Fruit fly (Drosophila melanogaster) ovary, adult (tissue): Measurements from ENCODE around the gene CG2909.

ENCODE experiments used
- CG17801 ChIP-seq: fragments of 200-800 bp; optimal IDR thresholded peaks from 2 replicates; lab custom pipeline; 2019; ENCODE audit warnings: missing biosample characterization, mild to moderate bottlenecking, missing genetic modification characterization, moderate library complexity; ENCODE audit not compliant: partially characterized antibody

The CG2909 gene

DNA sequence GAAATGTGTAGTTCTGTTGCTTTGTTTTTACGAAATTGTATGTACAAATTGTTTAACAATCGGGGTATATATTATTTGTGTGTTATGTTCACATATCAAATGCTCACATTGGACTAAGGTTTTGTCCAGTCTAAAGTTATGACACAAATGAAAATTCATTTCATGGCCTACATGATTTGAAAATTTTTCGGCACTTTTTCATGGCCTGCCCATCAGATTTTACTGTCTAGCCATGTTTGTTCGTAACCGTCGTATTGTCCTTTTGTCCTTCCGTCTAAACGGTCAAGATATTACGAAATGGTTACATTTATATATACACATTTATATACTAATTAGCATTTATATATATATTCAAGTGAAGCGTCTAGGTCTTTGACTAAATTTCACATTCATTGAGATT lies 5.5 kb downstream of the CG2909 start, which contains the start of gene CG15306:
Gene CG15306 (minus strand): TSS at position 101 of the 400 bp plus-strand sequence.
- no peak for TF ChIP-seq CG17801 (GFP tag; lab: Kevin White, UChicago)

DNA sequence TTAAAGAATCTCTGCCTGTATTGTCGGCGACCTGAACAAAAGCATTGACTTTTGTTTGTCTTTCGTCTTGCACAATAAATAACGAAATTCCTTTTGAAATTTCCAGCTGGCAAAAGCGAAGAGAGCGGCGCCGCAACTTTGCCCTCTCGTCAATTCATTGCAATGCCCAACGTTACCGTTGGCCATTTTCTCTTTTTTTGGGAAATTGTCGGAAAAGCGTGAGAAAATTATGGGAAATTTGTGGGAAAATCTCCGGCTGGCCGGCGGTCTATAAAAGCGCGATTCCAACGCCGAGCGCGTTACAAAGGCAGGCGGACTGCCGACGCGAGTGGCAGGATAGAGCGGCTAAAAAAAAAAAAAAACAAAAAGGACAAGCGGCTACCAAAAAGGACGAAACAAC lies 7.1 kb downstream of the CG2909 start, which contains the start of gene CG43740:
Gene CG43740 (plus strand): TSS at position 301 of the 400 bp plus-strand sequence.
- TF ChIP-seq CG17801 (GFP tag; lab: Kevin White, UChicago), result no peak

DNA sequence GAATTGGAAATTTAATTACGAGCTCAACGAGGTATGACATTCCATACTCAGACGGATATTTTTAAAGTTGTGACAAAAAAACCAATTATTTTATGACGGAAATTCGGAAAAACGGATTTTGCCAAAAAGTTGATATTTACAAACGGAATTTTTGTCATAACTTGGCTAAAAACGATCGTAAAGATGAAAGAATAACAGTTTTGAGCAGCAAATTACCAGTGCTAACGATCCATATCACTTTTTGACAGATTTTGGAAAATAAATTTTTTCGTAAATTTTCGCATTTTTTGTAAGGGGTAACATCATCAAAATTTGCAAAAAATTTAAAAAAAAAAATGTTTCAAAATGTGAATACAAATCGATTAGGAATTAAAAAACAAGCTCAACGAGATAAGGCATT lies 14.2 kb downstream of the CG2909 start:
- no peak for TF ChIP-seq CG17801 (GFP tag; lab: Kevin White, UChicago)

DNA sequence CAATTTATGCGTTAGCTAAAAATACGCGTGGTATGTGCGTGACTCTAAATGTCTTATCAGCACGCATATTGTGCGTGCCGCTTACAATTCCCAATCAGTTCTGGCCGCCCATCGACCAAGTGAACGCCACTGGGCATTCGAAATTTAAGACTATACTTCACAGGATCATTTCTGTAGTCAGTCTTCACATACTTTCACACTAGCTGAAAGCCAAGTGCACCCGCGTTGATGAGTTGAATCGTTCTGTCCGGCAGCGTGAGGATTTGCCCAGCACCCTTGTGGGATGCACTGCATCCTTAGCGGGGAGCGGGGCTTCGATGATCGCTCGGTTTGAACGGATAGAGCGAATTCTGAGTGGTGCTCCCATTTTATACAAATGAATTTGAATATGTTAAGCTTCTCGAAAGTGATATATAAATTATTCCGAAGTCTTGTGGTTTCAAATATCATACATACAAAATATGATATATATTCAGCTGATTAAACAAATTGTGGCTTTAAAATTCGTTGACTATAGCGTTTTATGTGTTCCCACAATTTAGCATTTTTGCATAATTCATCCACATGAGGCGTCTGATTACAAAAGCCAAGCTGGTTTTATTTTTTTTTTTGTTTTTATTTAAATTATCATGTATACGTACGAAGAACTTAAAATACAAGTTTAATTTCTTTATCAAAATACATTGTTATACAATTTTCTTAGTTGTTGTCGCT lies 21.9 kb downstream of the CG2909 start:
- peak; percentile 16 for TF ChIP-seq CG17801 (GFP tag; lab: Kevin White, UChicago)

DNA sequence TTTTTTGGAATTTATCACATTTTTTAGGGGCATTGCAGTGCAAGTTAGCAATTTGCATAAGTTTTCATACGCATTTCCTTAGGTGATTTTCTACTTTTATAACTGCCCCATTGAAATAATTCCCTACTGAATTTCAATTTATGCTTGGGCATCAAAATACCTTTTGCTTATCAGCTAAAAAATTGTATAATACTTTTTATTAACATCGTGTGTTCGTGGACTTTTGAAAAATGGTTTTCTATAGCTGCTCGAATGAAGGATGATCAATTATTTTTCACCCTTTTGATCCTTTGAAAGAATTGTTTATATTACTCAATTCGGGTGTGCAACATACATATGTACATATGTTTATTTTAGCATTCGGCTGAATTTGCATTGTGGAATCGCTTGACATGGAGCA lies 35.9 kb downstream of the CG2909 start:
- TF ChIP-seq CG17801 (GFP tag; lab: Kevin White, UChicago), result no peak

DNA sequence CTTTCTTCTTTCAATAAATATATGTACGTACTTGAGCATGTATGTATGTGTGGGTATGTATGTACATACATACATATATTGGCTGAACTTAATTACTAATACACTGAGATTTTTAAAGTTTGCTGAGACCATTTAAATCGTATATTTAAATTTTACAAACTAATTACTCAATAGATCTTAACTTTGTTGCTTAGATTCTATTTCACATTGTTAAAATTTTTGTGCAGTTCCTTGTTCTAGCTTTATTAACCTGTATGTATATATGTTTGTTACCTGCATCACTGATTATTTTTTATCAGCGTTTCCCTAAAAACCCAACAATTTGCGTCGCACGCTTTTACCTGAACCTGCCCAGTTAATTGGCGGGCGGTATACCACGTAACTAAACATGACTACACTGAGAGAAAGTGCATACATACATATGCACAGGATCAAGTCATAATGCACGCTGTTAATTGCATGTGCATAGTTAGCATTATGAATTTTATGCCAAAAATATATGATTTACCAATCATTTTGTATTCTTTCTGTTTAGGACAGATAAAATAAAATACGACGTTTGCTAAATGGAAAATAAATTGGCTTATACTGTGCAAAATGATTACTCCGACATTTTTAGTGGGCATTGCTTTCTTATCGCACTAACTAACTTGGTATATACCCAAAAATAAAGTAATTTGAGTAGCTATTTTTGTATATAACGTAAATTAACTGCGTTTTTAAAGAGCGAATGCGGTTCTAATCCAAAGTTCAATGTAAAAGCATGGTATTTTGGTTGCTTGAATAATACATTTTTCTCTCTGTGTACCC lies 36.5 kb downstream of the CG2909 start:
- TF ChIP-seq CG17801 (GFP tag; lab: Kevin White, UChicago), result peak; percentile 61

DNA sequence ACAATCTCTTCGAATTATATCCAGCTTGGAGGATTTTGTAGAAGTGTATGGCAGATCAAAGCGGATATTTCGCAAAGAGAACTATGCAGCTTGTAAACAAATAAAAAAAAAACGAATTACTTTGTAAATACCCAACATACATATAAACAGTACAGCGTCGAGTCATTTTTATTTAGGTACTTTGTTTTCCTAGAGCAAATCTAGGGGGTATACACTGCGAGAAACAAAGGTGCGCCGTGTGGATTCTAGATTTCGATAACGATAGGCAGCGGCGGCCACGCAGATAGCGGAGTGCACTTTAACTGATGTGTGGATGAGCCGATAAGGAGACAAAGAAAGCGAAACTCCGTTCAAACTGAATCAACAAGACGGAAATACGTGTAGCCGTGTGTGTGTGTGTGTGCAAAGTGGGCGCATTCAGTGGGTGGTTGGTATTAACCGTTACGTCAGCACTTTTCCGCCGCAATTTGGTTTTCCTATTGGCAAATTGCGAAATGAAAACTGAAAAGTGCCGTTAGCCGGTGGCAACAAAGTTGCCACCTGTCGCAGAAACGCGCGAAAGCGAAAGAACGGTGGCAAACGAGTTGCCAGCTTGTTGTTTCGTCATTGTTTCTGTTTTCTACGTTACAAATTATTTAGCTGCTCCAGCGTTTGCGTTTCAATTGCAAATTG lies 38.4 kb downstream of the CG2909 start:
- TF ChIP-seq CG17801 (GFP tag; lab: Kevin White, UChicago), result no peak

DNA sequence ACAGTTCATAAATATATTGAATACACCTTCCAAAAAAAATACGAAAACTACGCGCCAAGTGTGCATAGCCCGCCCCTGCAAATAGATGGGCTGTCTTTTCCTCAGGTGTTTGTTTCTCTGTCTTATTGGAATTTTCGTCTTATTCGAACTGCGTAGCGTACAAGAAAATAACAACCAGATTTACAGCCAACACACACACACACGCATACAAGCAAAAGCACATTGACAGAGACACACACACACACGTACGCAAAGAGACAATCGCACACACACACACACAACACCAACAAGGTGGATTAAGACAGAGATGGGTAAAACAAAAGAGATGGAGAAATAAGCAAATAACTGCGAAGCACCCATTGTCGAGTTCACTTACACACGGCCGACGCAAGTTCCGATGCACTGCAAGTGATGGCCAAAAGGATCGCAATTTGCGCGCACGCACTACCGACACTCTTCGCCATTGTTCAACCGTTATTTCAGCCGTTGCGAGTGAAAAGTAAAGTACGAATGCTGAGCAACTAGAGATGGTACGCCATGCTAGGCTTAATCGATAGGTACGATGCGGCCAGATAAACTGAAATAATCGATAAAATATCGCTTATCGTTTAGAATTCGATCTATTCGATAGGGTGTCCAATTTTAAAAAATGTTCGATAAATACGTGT lies 39.6 kb downstream of the CG2909 start:
- peak; percentile 76 for TF ChIP-seq CG17801 (GFP tag; lab: Kevin White, UChicago)

DNA sequence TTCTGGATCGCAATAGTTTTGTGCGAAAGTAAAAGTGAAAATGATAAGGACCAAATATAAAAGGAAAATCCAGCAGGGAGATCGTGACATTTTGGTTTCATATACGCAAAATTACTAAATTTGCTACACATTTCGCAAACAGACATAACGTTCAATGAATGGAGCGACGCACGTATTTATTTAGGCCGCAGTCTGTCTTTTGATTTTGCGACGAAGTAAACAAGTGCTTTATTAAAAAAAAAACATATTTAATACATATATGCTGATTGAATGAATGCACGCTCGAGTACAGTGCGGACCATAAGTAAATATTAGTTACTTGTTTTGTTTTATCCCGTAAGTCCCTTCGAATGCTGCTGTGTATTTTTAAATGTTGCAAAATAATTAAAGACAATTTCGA lies 41.1 kb downstream of the CG2909 start, which contains the start of gene CG32679:
Gene CG32679 (minus strand): TSS at position 101 of the 400 bp plus-strand sequence.
- no peak for TF ChIP-seq CG17801 (GFP tag; lab: Kevin White, UChicago)

DNA sequence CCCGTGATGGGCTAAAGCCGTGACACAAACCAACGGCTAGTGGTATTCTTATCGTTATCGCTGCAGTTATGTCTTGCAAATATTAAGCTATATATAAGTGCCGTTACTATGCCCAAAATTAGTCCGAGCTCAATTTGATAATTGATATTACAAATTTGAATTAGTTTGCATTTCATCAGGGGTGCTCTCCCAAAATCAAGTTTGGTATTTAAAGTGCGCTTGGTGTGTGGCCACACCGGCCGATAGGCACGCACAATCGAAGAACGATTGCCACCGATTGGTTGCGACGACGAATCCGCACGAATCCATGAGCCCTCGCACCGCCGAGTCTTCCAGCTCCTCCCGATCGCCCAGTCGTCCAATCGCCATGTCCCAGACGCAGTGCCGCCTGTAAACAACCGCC lies 41.5 kb downstream of the CG2909 start, which contains the start of gene CG17841:
Gene CG17841 (plus strand): TSS at position 252 of the 403 bp plus-strand sequence.
- peak; percentile 13 for TF ChIP-seq CG17801 (GFP tag; lab: Kevin White, UChicago)

DNA sequence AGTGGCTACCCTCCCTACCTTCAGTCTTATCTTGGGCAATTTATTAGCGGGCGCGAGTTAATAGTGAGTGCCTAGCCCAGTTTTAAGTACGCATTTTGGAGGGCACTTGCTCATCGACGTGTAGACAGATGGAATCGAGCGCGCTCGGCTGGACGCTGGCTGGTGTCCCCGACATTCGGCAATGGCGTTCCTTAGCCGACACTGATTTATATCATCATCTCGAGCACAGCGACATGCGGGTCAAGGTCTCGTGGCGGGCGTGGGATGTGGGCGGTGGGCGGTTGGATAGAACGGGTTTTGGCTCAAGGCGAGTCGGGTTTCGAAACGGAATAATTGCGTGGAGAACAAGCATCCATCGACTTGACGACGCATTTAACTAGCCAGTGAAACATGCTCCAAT lies 43.1 kb downstream of the CG2909 start:
- no peak for TF ChIP-seq CG17801 (GFP tag; lab: Kevin White, UChicago)

DNA sequence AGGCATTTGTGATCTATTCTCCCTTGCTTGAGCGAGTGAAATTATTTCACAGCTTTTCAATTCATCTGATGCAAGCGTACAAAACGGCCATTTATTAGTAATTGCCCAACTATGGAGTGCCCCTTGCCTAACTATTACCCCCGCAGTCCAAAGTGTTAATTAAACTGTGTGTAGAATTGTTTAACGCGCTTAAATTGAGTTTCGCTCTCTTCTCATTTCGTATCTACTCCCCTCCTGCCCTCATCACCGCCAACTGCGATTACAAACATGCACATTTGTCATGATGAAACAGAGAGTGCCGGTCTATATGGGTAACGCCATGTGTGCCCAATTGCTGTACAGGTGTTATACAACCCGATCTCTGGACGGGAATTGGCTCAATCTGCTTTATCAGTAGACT lies 43.5 kb downstream of the CG2909 start:
- no peak for TF ChIP-seq CG17801 (GFP tag; lab: Kevin White, UChicago)

DNA sequence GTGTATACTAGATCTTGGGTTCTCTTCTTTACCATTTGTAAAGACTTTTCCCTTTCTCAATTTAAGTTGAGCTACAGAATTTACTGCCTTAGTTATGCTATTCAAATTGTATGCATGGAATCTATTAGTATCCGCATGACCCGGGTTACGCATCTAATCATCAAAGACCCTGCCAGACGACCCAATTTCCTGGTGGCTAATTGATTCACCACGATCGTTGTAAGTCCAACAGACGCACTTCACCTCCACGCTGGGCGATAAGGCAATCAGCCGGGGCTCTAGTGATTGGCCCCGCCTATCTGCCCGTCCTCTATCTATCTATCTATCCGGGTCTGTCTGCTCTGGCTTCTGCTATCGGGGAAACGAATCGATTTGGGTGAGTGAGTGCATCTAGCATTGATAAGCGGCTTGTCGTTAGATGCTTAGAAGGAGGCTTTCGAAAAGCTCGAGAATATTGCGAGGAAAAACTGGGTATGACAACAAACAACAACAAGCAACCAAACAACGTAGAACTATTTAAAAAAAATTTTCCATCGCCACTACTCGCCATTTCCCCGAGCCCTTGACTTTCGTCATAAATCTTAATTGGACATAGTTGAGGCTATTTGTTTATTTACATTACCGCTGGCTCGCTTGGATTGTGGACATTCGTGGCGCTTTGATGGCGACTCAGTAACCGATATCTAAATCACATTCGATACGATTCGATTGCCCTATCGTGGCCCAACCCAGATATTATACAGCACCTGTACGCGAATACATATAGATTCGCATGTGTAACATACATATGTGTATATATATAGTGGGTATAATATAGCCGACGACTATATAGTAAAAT lies 44.2 kb downstream of the CG2909 start:
- TF ChIP-seq CG17801 (GFP tag; lab: Kevin White, UChicago), result no peak

DNA sequence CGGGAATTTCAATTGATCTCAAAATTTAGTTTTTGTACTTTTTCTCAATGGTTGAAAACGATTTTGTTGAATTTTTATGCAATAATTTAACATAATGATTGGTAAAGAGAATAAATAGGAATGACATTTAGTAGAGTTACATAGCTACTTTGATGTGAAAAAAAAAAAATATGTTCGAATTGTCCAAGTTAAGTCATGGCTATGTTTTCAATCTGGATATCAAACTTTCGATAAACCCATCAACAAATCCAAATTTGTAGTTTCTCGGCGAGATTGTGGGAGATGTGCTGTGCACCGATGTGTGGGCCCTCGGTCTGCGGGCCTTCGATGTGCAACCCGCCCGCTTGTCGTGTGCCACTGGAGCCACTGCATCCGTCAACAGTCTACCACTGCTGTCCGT lies 49.0 kb downstream of the CG2909 start, which contains the start of the genes CG32686 and CG2898:
Gene CG32686 (minus strand): TSS at position 101 of the 400 bp plus-strand sequence.
Gene CG2898 (plus strand): TSS at position 159 of the 400 bp plus-strand sequence.
- no peak for TF ChIP-seq CG17801 (GFP tag; lab: Kevin White, UChicago)
